Worm (Caenorhabditis elegans) whole organism, early embryonic: ENCODE data around the gene ZK622.4.

ENCODE experiments used
- F13C5.2 ChIP-seq: sonication (generic microtip); optimal IDR thresholded peaks from 2 replicates; lab custom pipeline; 2017; ENCODE audit warnings: mild to moderate bottlenecking, missing genetic modification characterization, inconsistent platforms, missing compliant biosample characterization
- aly-1 ChIP-seq: sonication (generic microtip); optimal IDR thresholded peaks from 2 replicates; lab custom pipeline; 2016; ENCODE audit warnings: missing genetic modification characterization, missing compliant biosample characterization
- ama-1 ChIP-seq: fragments of 150-350 bp; optimal IDR thresholded peaks from 2 replicates; lab custom pipeline; 2014
- ets-7 ChIP-seq: sonication (generic microtip); optimal IDR thresholded peaks from 2 replicates; lab custom pipeline; 2016; ENCODE audit warnings: missing genotype, missing genetic modification characterization, missing compliant biosample characterization
- flt-1 ChIP-seq: fragments of 200-800 bp; sonication (Bioruptor generic); IDR thresholded peaks from 2 replicates; pipeline ENCODE4 v1.3.6; 2022; ENCODE audit warnings: missing genetic modification characterization, missing compliant biosample characterization
- hmbx-1 ChIP-seq: sonication (generic microtip); optimal IDR thresholded peaks from 2 replicates; lab custom pipeline; 2016; ENCODE audit warnings: mild to moderate bottlenecking, missing genetic modification characterization, missing compliant biosample characterization
- pes-1 ChIP-seq: fragments of 200-800 bp; sonication (Bioruptor generic); IDR thresholded peaks from 2 replicates; pipeline ENCODE4 v1.3.6; 2022; ENCODE audit warnings: missing genetic modification reagents, missing genetic modification characterization, missing compliant biosample characterization
- scrt-1 ChIP-seq: fragments of 200-800 bp; sonication (Bioruptor generic); IDR thresholded peaks from 2 replicates; pipeline ENCODE4 v1.3.6; 2022; ENCODE audit warnings: missing genetic modification characterization, missing compliant biosample characterization
- sea-1 ChIP-seq: fragments of 200-800 bp; sonication (Bioruptor generic); conservative IDR thresholded peaks from 2 replicates; pipeline ENCODE4 v1.3.6; 2022; ENCODE audit warnings: missing genetic modification characterization, missing compliant biosample characterization
- tbx-11 ChIP-seq: fragments of 200-800 bp; sonication (Bioruptor generic); IDR thresholded peaks from 2 replicates; pipeline ENCODE4 v1.3.6; 2022; ENCODE audit warnings: missing genetic modification characterization, missing compliant biosample characterization
- tbx-37 ChIP-seq: fragments of 200-800 bp; sonication (Bioruptor generic); conservative IDR thresholded peaks from 2 replicates; pipeline ENCODE4 v1.3.6; 2022; ENCODE audit warnings: missing genetic modification reagents, missing genetic modification characterization, missing compliant biosample characterization
- tra-4 ChIP-seq: sonication (generic microtip); optimal IDR thresholded peaks from 2 replicates; lab custom pipeline; 2017; ENCODE audit warnings: missing genetic modification characterization, missing compliant biosample characterization

- TF ChIP-seq tbx-37 (no peak), flt-1 (GFP tag; lab: Robert Waterston, UW) (no peak), scrt-1 (GFP tag; lab: Robert Waterston, UW) (no peak), ama-1 (lab: Kevin White, UChicago) (no peak), aly-1 (tag; lab: Kevin White, UChicago) (no peak), tbx-11 (GFP tag; lab: Robert Waterston, UW) (no peak), ets-7 (tag; lab: Kevin White, UChicago) (no peak), hmbx-1 (tag; lab: Kevin White, UChicago) (no peak), F13C5.2 (tag; lab: Kevin White, UChicago) (no peak), sea-1 (GFP tag; lab: Robert Waterston, UW) (no peak), pes-1 (GFP tag; lab: Robert Waterston, UW) (no peak), tra-4 (tag; lab: Kevin White, UChicago) (no peak)
These were observed 10.3 kb upstream of the ZK622.4 start, which contains the start of gene pmt-1 for ce11 chrII:5282192-5282591.
